Fruit fly (Drosophila melanogaster) whole organism, embryonic: Measurements from ENCODE around the gene Mdh2.
A peak's percentile ranks its signal among the peaks of the same experiment; 100 is the strongest.

ENCODE experiments used
- Asciz ChIP-seq: fragments of 200-800 bp; sonication (Bioruptor generic); optimal IDR thresholded peaks from 2 replicates; lab custom pipeline; 2017; ENCODE audit warnings: missing biosample characterization, mild to moderate bottlenecking, missing genetic modification characterization, missing genetic modification reagents
- BEAF-32 ChIP-seq: fragments of 200-800 bp; sonication (Bioruptor generic); optimal IDR thresholded peaks from 3 replicates; lab custom pipeline; 2017; ENCODE audit warnings: missing biosample characterization, missing genetic modification characterization, mild to moderate bottlenecking, moderate library complexity, missing genetic modification reagents
- Bgb ChIP-seq: fragments of 200-800 bp; sonication (Bioruptor generic); IDR thresholded peaks from 2 replicates; pipeline ENCODE4 v1.3.6; 2022; ENCODE audit warnings: missing biosample characterization, missing genetic modification characterization; ENCODE audit not compliant: partially characterized antibody
- Blimp-1 ChIP-seq: fragments of 200-800 bp; sonication (Bioruptor generic); optimal IDR thresholded peaks from 3 replicates; lab custom pipeline; 2018; ENCODE audit warnings: missing biosample characterization, missing genetic modification characterization, mild to moderate bottlenecking, moderate library complexity, missing genetic modification reagents
- CG10147 ChIP-seq: fragments of 200-800 bp; sonication (Bioruptor generic); optimal IDR thresholded peaks from 2 replicates; lab custom pipeline; 2019; ENCODE audit warnings: missing biosample characterization, mild to moderate bottlenecking, missing genetic modification characterization, moderate library complexity
- CG10209 ChIP-seq: fragments of 200-800 bp; sonication (Bioruptor generic); optimal IDR thresholded peaks from 3 replicates; lab custom pipeline; 2017; ENCODE audit warnings: missing biosample characterization, mild to moderate bottlenecking, missing genetic modification characterization, missing genetic modification reagents
- CG10274 ChIP-seq: fragments of 200-800 bp; sonication (Bioruptor generic); optimal IDR thresholded peaks from 3 replicates; lab custom pipeline; 2017; ENCODE audit warnings: missing biosample characterization, mild to moderate bottlenecking, missing genetic modification characterization
- CG10462 ChIP-seq: fragments of 200-800 bp; sonication (Bioruptor generic); optimal IDR thresholded peaks from 2 replicates; lab custom pipeline; 2016; ENCODE audit warnings: missing biosample characterization, missing genetic modification characterization
- CG11456 ChIP-seq: fragments of 200-800 bp; sonication (Bioruptor generic); IDR thresholded peaks from 3 replicates; pipeline ENCODE4 v1.3.6; 2022; ENCODE audit warnings: missing biosample characterization, missing genetic modification characterization
- CG11695 ChIP-seq: fragments of 200-800 bp; sonication (Bioruptor generic); IDR thresholded peaks from 3 replicates; pipeline ENCODE4 v1.3.6; 2022; ENCODE audit warnings: missing biosample characterization, missing genetic modification characterization
- CG13296 ChIP-seq: fragments of 200-800 bp; sonication (Bioruptor generic); optimal IDR thresholded peaks from 3 replicates; lab custom pipeline; 2018; ENCODE audit warnings: missing biosample characterization, mild to moderate bottlenecking, missing genetic modification characterization
- CG16779 ChIP-seq: fragments of 200-800 bp; sonication (Bioruptor generic); IDR thresholded peaks from 2 replicates; pipeline ENCODE4 v1.3.6; 2022; ENCODE audit warnings: missing biosample characterization, missing genetic modification characterization
- CG18476 ChIP-seq: fragments of 200-800 bp; sonication (Bioruptor generic); optimal IDR thresholded peaks from 2 replicates; lab custom pipeline; 2016; ENCODE audit warnings: missing biosample characterization, mild to moderate bottlenecking, missing genetic modification characterization
- CG18764 ChIP-seq: fragments of 200-800 bp; sonication (Bioruptor generic); optimal IDR thresholded peaks from 3 replicates; lab custom pipeline; 2016; ENCODE audit warnings: missing biosample characterization, missing genetic modification characterization
- CG34224 ChIP-seq: fragments of 200-800 bp; sonication (Bioruptor generic); IDR thresholded peaks from 3 replicates; pipeline ENCODE4 v1.3.6; 2022; ENCODE audit warnings: missing biosample characterization, missing genetic modification characterization; ENCODE audit not compliant: partially characterized antibody
- CG3847 ChIP-seq: fragments of 200-800 bp; sonication (Bioruptor generic); IDR thresholded peaks from 2 replicates; pipeline ENCODE4 v1.3.6; 2022; ENCODE audit warnings: missing biosample characterization, missing genetic modification characterization
- CG3995 ChIP-seq: fragments of 200-800 bp; sonication (Bioruptor generic); optimal IDR thresholded peaks from 3 replicates; lab custom pipeline; 2016; ENCODE audit warnings: missing biosample characterization, missing genetic modification characterization
- CG42726 ChIP-seq: fragments of 200-800 bp; sonication (Bioruptor generic); IDR thresholded peaks from 2 replicates; pipeline ENCODE4 v1.3.6; 2022; ENCODE audit warnings: missing biosample characterization, missing genetic modification characterization; ENCODE audit not compliant: partially characterized antibody
- CG4730 ChIP-seq: fragments of 200-800 bp; sonication (Bioruptor generic); IDR thresholded peaks from 2 replicates; pipeline ENCODE4 v1.3.6; 2022; ENCODE audit warnings: missing biosample characterization, missing genetic modification characterization
- CG4820 ChIP-seq: fragments of 200-800 bp; sonication (Bioruptor generic); optimal IDR thresholded peaks from 3 replicates; lab custom pipeline; 2016; ENCODE audit warnings: missing biosample characterization, missing genetic modification characterization
- CG4854 ChIP-seq: fragments of 200-800 bp; sonication (Bioruptor generic); optimal IDR thresholded peaks from 2 replicates; lab custom pipeline; 2016; ENCODE audit warnings: missing biosample characterization, missing genetic modification characterization, inconsistent platforms
- CG6654 ChIP-seq: fragments of 200-800 bp; sonication (Bioruptor generic); optimal IDR thresholded peaks from 2 replicates; lab custom pipeline; 2017; ENCODE audit warnings: missing biosample characterization, mild to moderate bottlenecking, missing genetic modification characterization
- CG9215 ChIP-seq: fragments of 200-800 bp; sonication (Bioruptor generic); IDR thresholded peaks from 2 replicates; pipeline ENCODE4 v1.3.6; 2022; ENCODE audit warnings: missing biosample characterization, missing genetic modification characterization
- CG9932 ChIP-seq: fragments of 200-800 bp; sonication (Bioruptor generic); IDR thresholded peaks from 2 replicates; pipeline ENCODE4 v1.3.6; 2022; ENCODE audit warnings: missing biosample characterization, missing genetic modification characterization
- Chrac-16 ChIP-seq: fragments of 200-800 bp; sonication (Bioruptor generic); optimal IDR thresholded peaks from 3 replicates; lab custom pipeline; 2016; ENCODE audit warnings: missing biosample characterization, missing genetic modification characterization
- Dbx ChIP-seq: fragments of 200-800 bp; sonication (Bioruptor generic); IDR thresholded peaks from 3 replicates; pipeline ENCODE4 v1.3.6; 2022; ENCODE audit warnings: missing biosample characterization, missing genetic modification characterization
- Deaf1 ChIP-seq: fragments of 200-800 bp; optimal IDR thresholded peaks from 3 replicates; lab custom pipeline; 2019; ENCODE audit warnings: missing biosample characterization, mild to moderate bottlenecking, missing genetic modification characterization, moderate library complexity
- Elba2 ChIP-seq: fragments of 200-800 bp; sonication (Bioruptor generic); optimal IDR thresholded peaks from 3 replicates; lab custom pipeline; 2016; ENCODE audit warnings: missing biosample characterization, missing genetic modification characterization
- HHEX ChIP-seq: fragments of 200-800 bp; sonication (Bioruptor generic); optimal IDR thresholded peaks from 3 replicates; lab custom pipeline; 2017; ENCODE audit warnings: missing biosample characterization, mild to moderate bottlenecking, missing genetic modification characterization, missing genetic modification reagents
- Lhr ChIP-seq: fragments of 200-800 bp; sonication (Bioruptor generic); optimal IDR thresholded peaks from 3 replicates; lab custom pipeline; 2017; ENCODE audit warnings: mild to moderate bottlenecking, missing biosample characterization, missing genetic modification reagents, missing genetic modification characterization
- Med ChIP-seq: fragments of 200-800 bp; sonication (Bioruptor generic); peaks from one replicate; lab custom pipeline; 2016; ENCODE audit warnings: missing biosample characterization, missing genetic modification characterization, mild to moderate bottlenecking, inconsistent platforms, moderate library complexity
- Neu2 ChIP-seq: fragments of 200-800 bp; sonication (Bioruptor generic); optimal IDR thresholded peaks from 3 replicates; lab custom pipeline; 2016; ENCODE audit warnings: missing biosample characterization, missing genetic modification characterization, borderline replicate concordance
- Rfx ChIP-seq: fragments of 200-800 bp; sonication (Bioruptor generic); IDR thresholded peaks from 2 replicates; pipeline ENCODE4 v1.3.6; 2022; ENCODE audit warnings: missing biosample characterization, missing genetic modification characterization
- ase ChIP-seq: fragments of 200-800 bp; sonication (Bioruptor generic); IDR thresholded peaks from 3 replicates; pipeline ENCODE4 v1.3.6; 2022; ENCODE audit warnings: missing biosample characterization, missing genetic modification characterization
- dmrt99B ChIP-seq: fragments of 200-800 bp; sonication (Bioruptor generic); optimal IDR thresholded peaks from 2 replicates; lab custom pipeline; 2018; ENCODE audit warnings: missing biosample characterization, mild to moderate bottlenecking, missing genetic modification characterization, moderate library complexity
- gfzf ChIP-seq: fragments of 200-800 bp; sonication (Bioruptor generic); optimal IDR thresholded peaks from 2 replicates; lab custom pipeline; 2016; ENCODE audit warnings: missing biosample characterization, mild to moderate bottlenecking, missing genetic modification characterization, moderate library complexity
- hbn ChIP-seq: fragments of 200-800 bp; sonication (Bioruptor generic); IDR thresholded peaks from 2 replicates; pipeline ENCODE4 v1.3.6; 2022; ENCODE audit warnings: missing biosample characterization, missing genetic modification characterization; ENCODE audit not compliant: partially characterized antibody
- ind ChIP-seq: fragments of 200-800 bp; sonication (Bioruptor generic); optimal IDR thresholded peaks from 3 replicates; lab custom pipeline; 2016; ENCODE audit warnings: missing biosample characterization, missing genetic modification characterization
- kni ChIP-seq: fragments of 200-800 bp; sonication (Bioruptor generic); optimal IDR thresholded peaks from 3 replicates; lab custom pipeline; 2017; ENCODE audit warnings: mild to moderate bottlenecking, missing biosample characterization, missing genetic modification reagents, missing genetic modification characterization
- lab ChIP-seq: fragments of 200-800 bp; sonication (Bioruptor generic); optimal IDR thresholded peaks from 3 replicates; lab custom pipeline; 2017; ENCODE audit warnings: missing biosample characterization, missing genetic modification characterization, mild to moderate bottlenecking, moderate library complexity, missing genetic modification reagents
- maf-S ChIP-seq: fragments of 200-800 bp; sonication (Bioruptor generic); optimal IDR thresholded peaks from 2 replicates; lab custom pipeline; 2016; ENCODE audit warnings: missing biosample characterization, missing genetic modification characterization
- oc ChIP-seq: fragments of 200-800 bp; sonication (Bioruptor generic); optimal IDR thresholded peaks from 2 replicates; lab custom pipeline; 2018; ENCODE audit warnings: missing biosample characterization, mild to moderate bottlenecking, missing genetic modification characterization, moderate library complexity
- otp ChIP-seq: fragments of 200-800 bp; sonication (Bioruptor generic); IDR thresholded peaks from 3 replicates; pipeline ENCODE4, ENCODE4 v1.3.6; 2022; ENCODE audit warnings: missing biosample characterization, missing genetic modification characterization
- peb ChIP-seq: fragments of 200-800 bp; sonication (Bioruptor generic); IDR thresholded peaks from 2 replicates; pipeline ENCODE4 v1.3.6; 2022; ENCODE audit warnings: missing biosample characterization, missing genetic modification characterization
- rib ChIP-seq: fragments of 200-800 bp; sonication (Bioruptor generic); IDR thresholded peaks from 2 replicates; pipeline ENCODE4 v1.3.6; 2022; ENCODE audit warnings: missing biosample characterization, missing genetic modification characterization
- slp2 ChIP-seq: fragments of 200-800 bp; sonication (Bioruptor generic); optimal IDR thresholded peaks from 2 replicates; lab custom pipeline; 2016; ENCODE audit warnings: missing biosample characterization, missing genetic modification characterization
- sqz ChIP-seq: fragments of 200-800 bp; sonication (Bioruptor generic); optimal IDR thresholded peaks from 3 replicates; lab custom pipeline; 2018; ENCODE audit warnings: missing biosample characterization, mild to moderate bottlenecking, missing genetic modification characterization
- tio ChIP-seq: fragments of 200-800 bp; sonication (Bioruptor generic); optimal IDR thresholded peaks from 2 replicates; lab custom pipeline; 2017; ENCODE audit warnings: missing biosample characterization, missing genetic modification characterization, inconsistent platforms
- vnd ChIP-seq: fragments of 200-800 bp; sonication (Bioruptor generic); IDR thresholded peaks from 3 replicates; pipeline ENCODE4 v1.3.6; 2022; ENCODE audit warnings: missing biosample characterization, missing genetic modification characterization; ENCODE audit not compliant: partially characterized antibody

Gene Mdh2

DNA sequence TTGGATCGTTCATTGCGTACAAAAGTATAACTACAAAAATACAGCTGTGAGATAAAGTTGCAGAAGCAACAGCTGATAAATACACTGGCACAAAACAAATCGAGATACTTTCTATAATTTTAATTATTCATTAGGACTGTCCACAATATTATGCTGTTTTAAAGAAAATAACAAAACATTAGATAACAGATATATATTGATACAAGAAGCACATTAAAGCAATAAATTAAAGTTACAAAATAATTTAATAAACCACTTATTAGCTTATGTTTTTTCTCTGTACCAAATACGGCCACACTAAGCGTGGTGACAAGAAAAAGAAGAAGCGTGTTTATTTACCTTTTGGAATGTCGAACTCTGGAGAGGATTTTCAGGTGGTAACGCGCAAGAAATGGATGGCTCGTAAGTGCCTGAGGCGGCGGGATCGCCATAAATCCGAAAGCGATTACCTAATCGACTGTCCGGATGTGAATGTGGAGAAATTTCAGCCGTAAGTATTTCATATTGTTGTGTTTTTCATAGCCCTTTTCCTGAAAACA lies 5.9 kb upstream of the Mdh2 start, which contains the start of the genes CG7988 and CG7183 (continued):
- peak; percentile 84 for TF ChIP-seq Deaf1 (tag; lab: Kevin White, UChicago)
- peak; percentile 96 for TF ChIP-seq CG18764 (GFP tag; lab: Kevin White, UChicago)
- peak; percentile 96 for TF ChIP-seq tio
- TF ChIP-seq Rfx = peak; percentile 98
- TF ChIP-seq CG3847 (GFP tag; lab: Robert Waterston, UW) = peak; percentile 98
- TF ChIP-seq Blimp-1 (GFP tag; lab: Kevin White, UChicago) = peak; percentile 97
- TF ChIP-seq HHEX = peak; percentile 92
- TF ChIP-seq gfzf (GFP tag; lab: Kevin White, UChicago) = peak; percentile 56
- TF ChIP-seq CG4820 (GFP tag; lab: Kevin White, UChicago) = peak; percentile 96
- peak; percentile 99 for TF ChIP-seq CG4730
- TF ChIP-seq Bgb (GFP tag; lab: Robert Waterston, UW) = no peak
- TF ChIP-seq vnd (GFP tag; lab: Robert Waterston, UW) = no peak
- TF ChIP-seq CG11695 (GFP tag; lab: Robert Waterston, UW) = peak; percentile 99
- peak; percentile 66 for TF ChIP-seq Neu2 (GFP tag; lab: Kevin White, UChicago)
- peak; percentile 73 for TF ChIP-seq CG10274 (GFP tag; lab: Kevin White, UChicago)
- peak; percentile 96 for TF ChIP-seq CG10462 (GFP tag; lab: Kevin White, UChicago)
- peak; percentile 97 for TF ChIP-seq CG11456
- peak; percentile 97 for TF ChIP-seq rib
- peak; percentile 97 for TF ChIP-seq CG9215
- TF ChIP-seq CG4854 (GFP tag; lab: Kevin White, UChicago) = peak; percentile 92
- peak; percentile 98 for TF ChIP-seq oc (tag; lab: Kevin White, UChicago)
- TF ChIP-seq CG13296 (GFP tag; lab: Kevin White, UChicago) = peak; percentile 94
- TF ChIP-seq BEAF-32 (GFP tag; lab: Kevin White, UChicago) = peak; percentile 38
- peak; percentile 97 for TF ChIP-seq otp
- TF ChIP-seq maf-S = peak; percentile 94
- TF ChIP-seq CG10209 (GFP tag; lab: Kevin White, UChicago) = peak; percentile 98
- TF ChIP-seq sqz (GFP tag; lab: Kevin White, UChicago) = peak; percentile 90
- peak; percentile 98 for TF ChIP-seq Chrac-16 (GFP tag; lab: Kevin White, UChicago)
- TF ChIP-seq Elba2 (GFP tag; lab: Kevin White, UChicago) = peak; percentile 93
- peak; percentile 94 for TF ChIP-seq Asciz
- TF ChIP-seq Lhr (GFP tag; lab: Kevin White, UChicago) = peak; percentile 94
- peak; percentile 71 for TF ChIP-seq CG3995
- peak; percentile 96 for TF ChIP-seq CG18476 (GFP tag; lab: Kevin White, UChicago)
- peak; percentile 95 for TF ChIP-seq CG10147
- peak; percentile 98 for TF ChIP-seq CG9932
- TF ChIP-seq hbn (GFP tag; lab: Robert Waterston, UW) = no peak
- peak; percentile 50 for TF ChIP-seq kni (GFP tag; lab: Kevin White, UChicago)
- TF ChIP-seq peb = peak; percentile 98
- TF ChIP-seq ind (GFP tag; lab: Kevin White, UChicago) = peak; percentile 97
- peak; percentile 74 for TF ChIP-seq CG6654
- peak; percentile 98 for TF ChIP-seq dmrt99B (tag; lab: Kevin White, UChicago)
- no peak for TF ChIP-seq CG34224 (GFP tag; lab: Robert Waterston, UW)
- peak; percentile 90 for TF ChIP-seq CG16779
- peak; percentile 98 for TF ChIP-seq Dbx (GFP tag; lab: Robert Waterston, UW)
- peak; percentile 96 for TF ChIP-seq lab (GFP tag; lab: Kevin White, UChicago)
- peak; percentile 98 for TF ChIP-seq ase (GFP tag; lab: Robert Waterston, UW)
- TF ChIP-seq CG42726 (GFP tag; lab: Robert Waterston, UW) = no peak
- peak; percentile 97 for TF ChIP-seq Med (GFP tag; lab: Kevin White, UChicago)
- TF ChIP-seq slp2 (GFP tag; lab: Kevin White, UChicago) = peak; percentile 86
